Fruit fly (Drosophila melanogaster) whole organism: Measurements from ENCODE around the gene CG33230.

Experiments used
- CG8478 ChIP-seq: fragments of >200 bp; optimal IDR thresholded peaks from 2 replicates; lab custom pipeline; 2018; ENCODE audit warnings: inconsistent platforms
- Dll ChIP-seq: fragments of >200 bp; optimal IDR thresholded peaks from 2 replicates; lab custom pipeline; 2017
- EcR ChIP-seq, 2 experiments: fragments of >200 bp; optimal IDR thresholded peaks; 2 replicates each; lab custom pipeline; 2017; ENCODE audit warnings: missing biosample characterization in 2 of 2, missing genetic modification characterization in 2 of 2, missing genetic modification reagents in 2 of 2
- pan ChIP-seq: fragments of >200 bp; optimal IDR thresholded peaks from 2 replicates; lab custom pipeline; 2017
- psq ChIP-seq: fragments of >200 bp; optimal IDR thresholded peaks from 2 replicates; lab custom pipeline; 2017
- usp ChIP-seq: fragments of >200 bp; optimal IDR thresholded peaks from 2 replicates; lab custom pipeline; 2017; ENCODE audit warnings: missing biosample characterization, missing genetic modification characterization, mixed read lengths

DNA sequence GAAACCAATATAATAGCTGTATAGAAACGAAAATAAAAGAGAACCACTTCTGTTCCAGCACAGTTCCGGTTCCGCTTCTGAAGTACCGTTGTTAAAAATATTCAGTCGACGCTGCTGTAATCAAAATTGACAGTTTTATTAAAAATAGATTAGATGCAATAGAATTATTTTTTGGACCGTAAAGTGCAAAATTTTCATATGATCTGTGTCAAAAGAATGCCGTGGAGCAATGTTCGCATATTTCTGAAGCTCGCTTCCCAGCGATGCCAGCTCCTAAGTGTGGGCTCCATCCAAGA lies 15.4 kb upstream of the CG33230 start, which contains the start of the genes CG18170 and CG33791:
- TF ChIP-seq EcR (GFP tag; optimal IDR thresholded peaks at IDR 0.05; lab: Kevin White, UChicago): no peak
- TF ChIP-seq CG8478 (lab: Kevin White, UChicago): no peak
- no peak for TF ChIP-seq psq (lab: Kevin White, UChicago)
- TF ChIP-seq usp (GFP tag; lab: Kevin White, UChicago): no peak
- no peak for TF ChIP-seq pan (lab: Kevin White, UChicago)
- TF ChIP-seq Dll (lab: Kevin White, UChicago): no peak
